Worm (Caenorhabditis elegans): ENCODE results near the gene dsl-2.

ce11 chrIV:1177683-1178082 is 27.1 kb downstream of the dsl-2 start, which contains the start of gene Y104H12D.2:
- TF ChIP-seq him-1 (tag; optimal IDR thresholded peaks at IDR 0.05) (no peak), W03F9.2 (tag; optimal IDR thresholded peaks at IDR 0.05) (no peak), dao-5 (tag; optimal IDR thresholded peaks at IDR 0.05) (no peak)

Measured in whole organism, L4/young adult.